Worm (Caenorhabditis elegans): ENCODE measurements around the gene R10D12.1.

DNA sequence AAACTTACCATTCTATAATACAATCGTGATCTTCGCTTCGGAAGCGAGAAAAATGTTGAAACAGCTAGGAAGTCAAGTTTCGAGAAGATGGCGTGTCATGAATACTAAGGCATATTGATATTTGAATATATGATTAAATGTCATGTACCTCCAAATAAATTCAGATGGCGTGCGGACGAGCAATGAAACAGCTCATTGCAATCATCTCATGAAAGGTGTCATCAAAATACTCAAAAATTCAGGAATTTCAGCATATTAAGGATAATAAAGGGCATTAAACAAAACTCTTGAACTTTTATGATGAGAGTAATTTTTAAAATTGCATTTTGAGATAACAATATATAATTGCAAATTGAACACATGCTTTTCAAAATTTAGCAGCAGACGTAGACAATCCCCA is 19.1 kb downstream of the R10D12.1 start, which contains the start of gene gcy-32:
- TF ChIP-seq hlh-12 (tag; optimal IDR thresholded peaks at IDR 0.05), result no peak
- no peak for TF ChIP-seq let-526 (GFP tag; IDR thresholded peaks at IDR 0.05)
- TF ChIP-seq dpl-1 (GFP tag; optimal IDR thresholded peaks at IDR 0.05), result no peak
- TF ChIP-seq lsl-1 (GFP tag; optimal IDR thresholded peaks at IDR 0.05), result no peak
